Worm (Caenorhabditis elegans) whole organism, L2 larva: ENCODE data around the gene gna-1.

ENCODE experiments used
- C34F6.9 ChIP-seq: fragments of 150-350 bp; optimal IDR thresholded peaks from 2 replicates; lab custom pipeline; 2014; ENCODE audit warnings: missing biosample characterization, missing genetic modification characterization
- F13H6.1 ChIP-seq: sonication (generic microtip); optimal IDR thresholded peaks from 2 replicates; lab custom pipeline; 2016; ENCODE audit warnings: missing genetic modification characterization, missing compliant biosample characterization
- R02D3.7 ChIP-seq: fragments of 150-350 bp; optimal IDR thresholded peaks from 2 replicates; lab custom pipeline; 2014; ENCODE audit warnings: missing biosample characterization, missing genetic modification characterization
- Y55F3AM.14 ChIP-seq: fragments of 200-800 bp; sonication (Bioruptor generic); optimal IDR thresholded peaks from 2 replicates; lab custom pipeline; 2018; ENCODE audit warnings: mild to moderate bottlenecking, missing genetic modification characterization, missing compliant biosample characterization
- ZK546.5 ChIP-seq: sonication (generic microtip); optimal IDR thresholded peaks from 2 replicates; lab custom pipeline; 2017; ENCODE audit warnings: missing biosample characterization, missing genetic modification characterization
- alr-1 ChIP-seq: fragments of 150-350 bp; optimal IDR thresholded peaks from 2 replicates; lab custom pipeline; 2014; ENCODE audit warnings: missing biosample characterization, missing genetic modification characterization
- aly-2 ChIP-seq: fragments of 150-350 bp; optimal IDR thresholded peaks from 2 replicates; lab custom pipeline; 2014; ENCODE audit warnings: missing biosample characterization, missing genetic modification characterization
- ama-1 ChIP-seq: fragments of 150-350 bp; optimal IDR thresholded peaks from 2 replicates; lab custom pipeline; 2018; ENCODE audit warnings: inconsistent platforms
- blmp-1 ChIP-seq: sonication (generic microtip); optimal IDR thresholded peaks from 2 replicates; lab custom pipeline; 2017; ENCODE audit warnings: missing genetic modification characterization, mild to moderate bottlenecking, missing compliant biosample characterization, antibody characterized with exemption, moderate library complexity; ENCODE audit not compliant: insufficient read depth
- ceh-16 ChIP-seq: fragments of 150-350 bp; optimal IDR thresholded peaks from 2 replicates; lab custom pipeline; 2014; ENCODE audit warnings: missing biosample characterization, missing genetic modification characterization
- ceh-82 ChIP-seq: fragments of 150-350 bp; optimal IDR thresholded peaks from 2 replicates; lab custom pipeline; 2014; ENCODE audit warnings: missing biosample characterization, missing genetic modification characterization
- crh-2 ChIP-seq: sonication (generic microtip); optimal IDR thresholded peaks from 2 replicates; lab custom pipeline; 2017; ENCODE audit warnings: missing biosample characterization, missing genetic modification characterization
- dmd-4 ChIP-seq: sonication (generic microtip); optimal IDR thresholded peaks from 2 replicates; lab custom pipeline; 2017; ENCODE audit warnings: missing biosample characterization, missing genetic modification characterization
- egl-27 ChIP-seq: sonication (generic microtip); optimal IDR thresholded peaks from 3 replicates; lab custom pipeline; 2017; ENCODE audit warnings: missing biosample characterization, missing genetic modification reagents, missing genetic modification characterization
- elt-1 ChIP-seq: fragments of 150-350 bp; optimal IDR thresholded peaks from 2 replicates; lab custom pipeline; 2014; ENCODE audit warnings: missing biosample characterization, missing genetic modification characterization
- elt-3 ChIP-seq: sonication (generic microtip); optimal IDR thresholded peaks from 2 replicates; lab custom pipeline; 2017; ENCODE audit warnings: missing biosample characterization, missing genetic modification characterization
- fos-1 ChIP-seq: fragments of 150-350 bp; optimal IDR thresholded peaks from 2 replicates; lab custom pipeline; 2014; ENCODE audit warnings: missing biosample characterization, missing genetic modification characterization
- gmeb-1 ChIP-seq: fragments of 150-350 bp; optimal IDR thresholded peaks from 2 replicates; lab custom pipeline; 2014; ENCODE audit warnings: missing biosample characterization, missing genetic modification characterization
- lin-11 ChIP-seq: fragments of 150-350 bp; sonication (generic microtip); optimal IDR thresholded peaks from 2 replicates; lab custom pipeline; 2014; ENCODE audit warnings: missing biosample characterization, missing genetic modification characterization, inconsistent platforms, mixed read lengths
- lin-13 ChIP-seq: fragments of 150-350 bp; optimal IDR thresholded peaks from 2 replicates; lab custom pipeline; 2014; ENCODE audit warnings: missing biosample characterization, missing genetic modification reagents, missing genetic modification characterization
- lin-39 ChIP-seq: fragments of 150-350 bp; optimal IDR thresholded peaks from 2 replicates; lab custom pipeline; 2014; ENCODE audit warnings: missing biosample characterization, missing genetic modification reagents, missing genetic modification characterization
- lsy-2 ChIP-seq, 2 experiments: fragments of 150-350 bp in 1 of 2; sonication (generic microtip) in 1 of 2; optimal IDR thresholded peaks; 2 replicates each; lab custom pipeline; 2014 to 2017; ENCODE audit warnings: missing biosample characterization in 2 of 2, missing genetic modification characterization in 2 of 2
- mab-5 ChIP-seq: fragments of 150-350 bp; optimal IDR thresholded peaks from 2 replicates; lab custom pipeline; 2014; ENCODE audit warnings: missing biosample characterization, missing genetic modification characterization
- mbf-1 ChIP-seq: sonication (generic microtip); optimal IDR thresholded peaks from 2 replicates; lab custom pipeline; 2017; ENCODE audit warnings: missing biosample characterization, missing genetic modification characterization
- mdl-1 ChIP-seq, 2 experiments: fragments of 150-350 bp in 1 of 2; sonication (generic microtip) in 1 of 2; optimal IDR thresholded peaks; 2 replicates each; lab custom pipeline; 2017; ENCODE audit warnings: missing biosample characterization in 2 of 2, missing genetic modification characterization in 2 of 2
- nhr-10 ChIP-seq: sonication (generic microtip); optimal IDR thresholded peaks from 2 replicates; lab custom pipeline; 2017; ENCODE audit warnings: missing biosample characterization, missing genetic modification characterization
- nhr-11 ChIP-seq: fragments of 150-350 bp; optimal IDR thresholded peaks from 2 replicates; lab custom pipeline; 2014; ENCODE audit warnings: missing biosample characterization, missing genetic modification characterization
- nhr-12 ChIP-seq: fragments of 150-350 bp; optimal IDR thresholded peaks from 2 replicates; lab custom pipeline; 2014; ENCODE audit warnings: missing biosample characterization, missing genetic modification characterization
- nhr-129 ChIP-seq: fragments of 150-350 bp; optimal IDR thresholded peaks from 2 replicates; lab custom pipeline; 2014; ENCODE audit warnings: missing biosample characterization, missing genetic modification characterization
- nhr-21 ChIP-seq: fragments of 150-350 bp; optimal IDR thresholded peaks from 2 replicates; lab custom pipeline; 2014; ENCODE audit warnings: missing biosample characterization, missing genetic modification characterization
- nhr-23 ChIP-seq: fragments of 150-350 bp; optimal IDR thresholded peaks from 2 replicates; lab custom pipeline; 2014; ENCODE audit warnings: missing biosample characterization, missing genetic modification reagents, missing genetic modification characterization
- nhr-237 ChIP-seq: fragments of 150-350 bp; optimal IDR thresholded peaks from 2 replicates; lab custom pipeline; 2014; ENCODE audit warnings: missing biosample characterization, missing genetic modification characterization
- nhr-25 ChIP-seq: fragments of 150-350 bp; sonication (generic microtip); optimal IDR thresholded peaks from 3 replicates; lab custom pipeline; 2014; ENCODE audit warnings: missing biosample characterization, missing genetic modification characterization
- nhr-6 ChIP-seq: fragments of 150-350 bp; optimal IDR thresholded peaks from 2 replicates; lab custom pipeline; 2014; ENCODE audit warnings: missing biosample characterization, missing genetic modification characterization
- nhr-77 ChIP-seq: fragments of 150-350 bp; optimal IDR thresholded peaks from 2 replicates; lab custom pipeline; 2014; ENCODE audit warnings: missing biosample characterization, missing genetic modification characterization
- peb-1 ChIP-seq: fragments of 150-350 bp; optimal IDR thresholded peaks from 2 replicates; lab custom pipeline; 2014; ENCODE audit warnings: missing biosample characterization, missing genetic modification characterization
- sem-4 ChIP-seq: fragments of 150-350 bp; optimal IDR thresholded peaks from 2 replicates; lab custom pipeline; 2014; ENCODE audit warnings: missing biosample characterization, missing genetic modification reagents, missing genetic modification characterization
- skn-1 ChIP-seq: sonication (generic microtip); optimal IDR thresholded peaks from 2 replicates; lab custom pipeline; 2017; ENCODE audit warnings: missing biosample characterization, missing genetic modification characterization
- sma-3 ChIP-seq: sonication (generic microtip); optimal IDR thresholded peaks from 2 replicates; lab custom pipeline; 2016; ENCODE audit warnings: missing genetic modification reagents, missing genetic modification characterization, missing compliant biosample characterization
- sma-9 ChIP-seq, 2 experiments: fragments of 150-350 bp in 1 of 2; sonication (generic microtip) in 1 of 2; optimal IDR thresholded peaks; 2 replicates each; lab custom pipeline; 2014 to 2016; ENCODE audit warnings: missing genetic modification characterization in 2 of 2, mild to moderate bottlenecking in 1 of 2, missing biosample characterization in 1 of 2, missing compliant biosample characterization in 1 of 2, missing genetic modification reagents in 1 of 2, moderate library complexity in 1 of 2
- snpc-4 ChIP-seq: fragments of 150-350 bp; optimal IDR thresholded peaks from 2 replicates; lab custom pipeline; 2014; ENCODE audit warnings: missing biosample characterization, missing genetic modification characterization
- unc-39 ChIP-seq: fragments of 150-350 bp; optimal IDR thresholded peaks from 2 replicates; lab custom pipeline; 2014; ENCODE audit warnings: missing biosample characterization, missing genetic modification characterization
- unc-55 ChIP-seq: fragments of 150-350 bp; sonication (generic microtip); optimal IDR thresholded peaks from 3 replicates; lab custom pipeline; 2014; ENCODE audit warnings: missing biosample characterization, missing genetic modification reagents, missing genetic modification characterization
- unc-62 ChIP-seq: fragments of 150-350 bp; optimal IDR thresholded peaks from 2 replicates; lab custom pipeline; 2014; ENCODE audit warnings: missing biosample characterization, missing genetic modification reagents, missing genetic modification characterization
- zag-1 ChIP-seq: fragments of 150-350 bp; optimal IDR thresholded peaks from 2 replicates; lab custom pipeline; 2014; ENCODE audit warnings: missing biosample characterization, missing genetic modification characterization
- ztf-1 ChIP-seq: fragments of 200-800 bp; sonication (Bioruptor generic); conservative IDR thresholded peaks from 2 replicates; pipeline ENCODE4 v1.3.6; 2022; ENCODE audit warnings: missing genetic modification characterization, missing compliant biosample characterization
- ztf-11 ChIP-seq: sonication (generic microtip); optimal IDR thresholded peaks from 2 replicates; lab custom pipeline; 2017; ENCODE audit warnings: missing biosample characterization, missing genetic modification characterization
- ztf-4 ChIP-seq: fragments of 150-350 bp; optimal IDR thresholded peaks from 2 replicates; lab custom pipeline; 2014; ENCODE audit warnings: missing biosample characterization, missing genetic modification characterization

gna-1 gene

ce11 chrV:10275619-10276018 is 44.3 kb downstream of the gna-1 start, which contains the start of gene Y22F5A.11:
Gene Y22F5A.11 (minus strand): TSS chrV:10275646.
- TF ChIP-seq unc-55 (GFP tag; lab: Kevin White, UChicago) (peak; percentile 37), snpc-4 (tag; lab: Kevin White, UChicago) (peak; percentile 51), Y55F3AM.14 (GFP tag; lab: Kevin White, UChicago) (no peak), lsy-2 (tag; optimal IDR thresholded peaks at IDR 0.05; lab: Kevin White, UChicago) (peak in 1 of 2 experiments; percentile 22), unc-39 (no peak)

DNA sequence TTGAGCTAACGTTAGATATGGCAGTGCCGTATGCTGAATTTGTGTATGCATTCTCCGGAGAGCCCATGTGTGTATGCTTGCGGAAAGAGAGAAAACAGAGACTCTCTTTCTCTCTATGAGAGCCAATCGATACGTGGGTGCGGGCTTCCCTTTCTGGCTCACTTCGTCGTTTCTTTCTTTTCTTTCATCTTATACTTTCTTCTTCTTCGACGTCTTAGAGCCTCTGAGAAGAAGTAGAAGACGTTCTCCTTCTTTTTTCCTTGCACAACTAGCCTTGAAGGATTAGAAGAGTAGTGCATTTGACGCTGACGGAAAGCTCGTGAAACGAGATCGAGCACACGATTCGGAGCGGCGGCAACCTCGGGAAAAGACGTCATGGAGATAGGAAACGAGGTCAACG is 46.1 kb downstream of the gna-1 start:
- TF ChIP-seq ceh-16 (tag; lab: Kevin White, UChicago) (no peak), fos-1 (tag; lab: Kevin White, UChicago) (no peak), peb-1 (tag; lab: Kevin White, UChicago) (no peak), elt-1 (tag; lab: Kevin White, UChicago) (no peak), zag-1 (tag; lab: Kevin White, UChicago) (peak; percentile 73), nhr-129 (tag; lab: Kevin White, UChicago) (peak; percentile 73), dmd-4 (no peak), nhr-77 (no peak), sma-3 (GFP tag; lab: Kevin White, UChicago) (no peak), nhr-12 (tag; lab: Kevin White, UChicago) (no peak), nhr-25 (tag; lab: Kevin White, UChicago) (no peak), blmp-1 (no peak), skn-1 (tag; lab: Kevin White, UChicago) (no peak), ceh-82 (tag; lab: Kevin White, UChicago) (no peak), lin-11 (tag; lab: Kevin White, UChicago) (peak; percentile 22), nhr-10 (tag; lab: Kevin White, UChicago) (no peak), alr-1 (tag; lab: Kevin White, UChicago) (peak; percentile 25), R02D3.7 (tag; lab: Kevin White, UChicago) (no peak), egl-27 (tag; lab: Kevin White, UChicago) (peak; percentile 36), nhr-21 (tag; lab: Kevin White, UChicago) (no peak), crh-2 (tag; lab: Kevin White, UChicago) (peak; percentile 46), mbf-1 (no peak), nhr-23 (tag; lab: Kevin White, UChicago) (no peak), mdl-1 (tag; optimal IDR thresholded peaks at IDR 0.05; lab: Kevin White, UChicago) (peak in 1 of 2 experiments; percentile 74), ztf-1 (GFP tag; lab: Robert Waterston, UW) (no peak), gmeb-1 (tag; lab: Kevin White, UChicago) (no peak), C34F6.9 (tag; lab: Kevin White, UChicago) (peak; percentile 78), unc-55 (GFP tag; lab: Kevin White, UChicago) (peak; percentile 87), Y55F3AM.14 (GFP tag; lab: Kevin White, UChicago) (peak; percentile 25), nhr-6 (tag; lab: Kevin White, UChicago) (peak; percentile 62), nhr-11 (tag; lab: Kevin White, UChicago) (no peak), aly-2 (tag; lab: Kevin White, UChicago) (no peak), unc-39 (no peak), mab-5 (tag; lab: Kevin White, UChicago) (peak; percentile 14), ztf-11 (no peak), ztf-4 (tag; lab: Kevin White, UChicago) (peak; percentile 37), sma-9 (GFP tag; optimal IDR thresholded peaks at IDR 0.05; lab: Kevin White, UChicago) (peak; percentile 60), sma-9 (tag; optimal IDR thresholded peaks at IDR 0.05; lab: Kevin White, UChicago) (no peak), lin-39 (tag; lab: Kevin White, UChicago) (no peak), ZK546.5 (tag; lab: Kevin White, UChicago) (no peak), snpc-4 (tag; lab: Kevin White, UChicago) (peak; percentile 15), ama-1 (lab: Kevin White, UChicago) (no peak), sem-4 (tag; lab: Kevin White, UChicago) (no peak), F13H6.1 (tag; lab: Kevin White, UChicago) (peak; percentile 62), nhr-237 (tag; lab: Kevin White, UChicago) (no peak), lsy-2 (tag; optimal IDR thresholded peaks at IDR 0.05; lab: Kevin White, UChicago) (peak in 1 of 2 experiments; percentile 67), elt-3 (tag; lab: Kevin White, UChicago) (no peak), lin-13 (GFP tag; lab: Kevin White, UChicago) (peak; percentile 40), unc-62 (no peak)
